Worm (Caenorhabditis elegans): ENCODE data around the gene scl-8.

- TF ChIP-seq W03F9.2 (tag; optimal IDR thresholded peaks at IDR 0.05) = no peak
- TF ChIP-seq him-1 (tag; optimal IDR thresholded peaks at IDR 0.05) = no peak
- TF ChIP-seq dao-5 (tag; optimal IDR thresholded peaks at IDR 0.05) = no peak
Measured at ce11 chrIV:13026762-13027161, 44.8 kb upstream of the scl-8 start.
